Worm (Caenorhabditis elegans): ENCODE results near the gene T10B5.3.

T10B5.3 gene

ce11 chrV:1875497-1875988 lies 6.0 kb upstream of the T10B5.3 start (continued):
- TF ChIP-seq tbx-2 (tag; optimal IDR thresholded peaks at IDR 0.05) (peak; percentile 57), syd-9 (tag; optimal IDR thresholded peaks at IDR 0.05) (no peak), pqm-1 (tag; optimal IDR thresholded peaks at IDR 0.05) (no peak), zip-5 (tag; optimal IDR thresholded peaks at IDR 0.05) (peak; percentile 51), hlh-13 (GFP tag; optimal IDR thresholded peaks at IDR 0.05) (no peak), elt-2 (tag; optimal IDR thresholded peaks at IDR 0.05) (peak; percentile 71), madf-2 (tag; optimal IDR thresholded peaks at IDR 0.05) (peak; percentile 1), hlh-6 (tag; optimal IDR thresholded peaks at IDR 0.05) (no peak), ref-2 (tag; optimal IDR thresholded peaks at IDR 0.05) (peak; percentile 46), che-1 (tag; optimal IDR thresholded peaks at IDR 0.05) (no peak), ceh-6 (GFP tag; optimal IDR thresholded peaks at IDR 0.05) (no peak), unc-42 (tag; optimal IDR thresholded peaks at IDR 0.05) (no peak), dve-1 (tag; optimal IDR thresholded peaks at IDR 0.05) (no peak), unc-3 (GFP tag; conservative IDR thresholded peaks at IDR 0.05) (no peak), unc-3 (tag; optimal IDR thresholded peaks at IDR 0.05) (no peak), C08G9.2 (tag; optimal IDR thresholded peaks at IDR 0.05) (peak; percentile 54)

DNA sequence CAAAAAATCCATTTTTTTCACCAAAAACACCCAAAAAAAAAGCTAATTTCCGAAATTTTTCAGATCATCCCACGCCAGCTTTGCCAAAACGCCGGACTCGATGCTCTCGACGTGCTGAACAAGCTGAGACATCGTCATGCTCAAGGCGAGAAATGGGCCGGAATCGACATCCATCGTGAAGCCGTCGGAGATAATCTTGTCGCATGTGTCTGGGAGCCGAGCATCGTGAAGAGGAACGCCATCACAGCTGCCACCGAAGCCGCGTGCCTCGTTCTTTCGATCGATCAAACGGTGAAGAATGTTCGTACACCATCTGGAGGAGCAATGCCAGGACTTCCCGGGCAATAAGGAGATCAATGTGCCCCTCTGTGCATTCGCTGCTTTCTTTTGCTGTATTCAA lies 5.2 kb upstream of the T10B5.3 start:
- TF ChIP-seq pag-3 (tag; optimal IDR thresholded peaks at IDR 0.05; ENCODE audit: borderline replicate concordance) (no peak), dve-1 (tag; optimal IDR thresholded peaks at IDR 0.05) (no peak), ama-1 (optimal IDR thresholded peaks at IDR 0.05) (no peak), zip-5 (tag; optimal IDR thresholded peaks at IDR 0.05) (no peak)

DNA sequence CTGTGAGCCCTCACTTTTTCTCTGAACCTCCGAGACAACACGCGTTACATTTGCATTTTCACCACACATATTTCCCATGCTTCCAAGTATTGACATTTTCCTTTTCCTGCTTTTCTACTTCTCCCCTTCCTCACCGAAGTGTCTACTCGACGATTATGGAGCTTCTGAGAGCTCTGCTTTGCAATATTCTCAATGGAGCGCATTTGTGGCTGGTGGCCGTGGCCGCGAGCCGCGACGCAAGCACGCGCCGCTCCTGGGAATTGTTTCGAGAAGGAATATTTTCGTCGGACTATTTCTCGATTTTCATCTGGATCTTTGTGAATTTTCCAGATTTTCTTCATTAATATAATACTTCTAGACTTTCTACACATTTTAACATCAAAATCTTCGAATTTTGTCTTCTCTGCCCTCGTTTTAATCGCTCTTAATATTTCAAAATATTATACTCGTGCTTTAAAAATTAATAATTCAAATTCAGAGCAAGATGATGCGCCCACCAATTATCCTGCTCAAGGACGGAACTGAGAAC lies 2.2 kb upstream of the T10B5.3 start, which contains the start of the genes T10B5.4 and cct-7:
Gene T10B5.4, minus strand, starts transcription at position 40 of the 529 bp plus-strand sequence.
Gene cct-7, plus strand, starts transcription at position 479 of the 529 bp plus-strand sequence.
- peak; percentile 81 for TF ChIP-seq hlh-30 (tag; optimal IDR thresholded peaks at IDR 0.05; ENCODE audit: insufficient read depth)
- peak; percentile 71 for TF ChIP-seq madf-2 (tag; optimal IDR thresholded peaks at IDR 0.05)
- TF ChIP-seq sox-4 (tag; optimal IDR thresholded peaks at IDR 0.05) = no peak
- peak; percentile 87 for TF ChIP-seq ceh-18 (tag; optimal IDR thresholded peaks at IDR 0.05)
- TF ChIP-seq fkh-6 (tag; optimal IDR thresholded peaks at IDR 0.05) = no peak
- peak; percentile 85 for TF ChIP-seq ceh-34 (tag; optimal IDR thresholded peaks at IDR 0.05)
- no peak for TF ChIP-seq hlh-13 (GFP tag; optimal IDR thresholded peaks at IDR 0.05)
- TF ChIP-seq ref-2 (tag; optimal IDR thresholded peaks at IDR 0.05) = peak; percentile 70
- no peak for TF ChIP-seq nhr-232 (tag; optimal IDR thresholded peaks at IDR 0.05)
- TF ChIP-seq pax-1 (tag; optimal IDR thresholded peaks at IDR 0.05) = peak; percentile 57
- TF ChIP-seq ama-1 (optimal IDR thresholded peaks at IDR 0.05) = no peak
- peak; percentile 88 for TF ChIP-seq unc-42 (tag; optimal IDR thresholded peaks at IDR 0.05)
- TF ChIP-seq ceh-19 (GFP tag; optimal IDR thresholded peaks at IDR 0.05) = peak; percentile 64
- no peak for TF ChIP-seq unc-3 (GFP tag; conservative IDR thresholded peaks at IDR 0.05)
- peak; percentile 54 for TF ChIP-seq unc-3 (tag; optimal IDR thresholded peaks at IDR 0.05)
- peak; percentile 10 for TF ChIP-seq fax-1 (tag; optimal IDR thresholded peaks at IDR 0.05)
- TF ChIP-seq ceh-31 (tag; optimal IDR thresholded peaks at IDR 0.05) = peak; percentile 98
- peak; percentile 96 for TF ChIP-seq tbx-2 (tag; optimal IDR thresholded peaks at IDR 0.05)
- peak; percentile 78 for TF ChIP-seq C08G9.2 (tag; optimal IDR thresholded peaks at IDR 0.05)
- TF ChIP-seq hlh-8 (tag; optimal IDR thresholded peaks at IDR 0.05) = peak; percentile 57
- TF ChIP-seq odd-2 (tag; optimal IDR thresholded peaks at IDR 0.05) = no peak
- TF ChIP-seq ceh-14 (tag; optimal IDR thresholded peaks at IDR 0.05) = peak; percentile 93
- peak; percentile 20 for TF ChIP-seq zip-5 (tag; optimal IDR thresholded peaks at IDR 0.05)
- TF ChIP-seq ceh-9 (tag; optimal IDR thresholded peaks at IDR 0.05) = no peak
- TF ChIP-seq hlh-15 (tag; optimal IDR thresholded peaks at IDR 0.05) = no peak
- no peak for TF ChIP-seq elt-2 (tag; optimal IDR thresholded peaks at IDR 0.05)
- TF ChIP-seq lin-11 (tag; optimal IDR thresholded peaks at IDR 0.05) = no peak
- peak; percentile 61 for TF ChIP-seq pros-1 (tag; optimal IDR thresholded peaks at IDR 0.05)
- TF ChIP-seq unc-55 (GFP tag; optimal IDR thresholded peaks at IDR 0.05) = peak; percentile 53
- peak; percentile 48 for TF ChIP-seq F13H6.1 (tag; optimal IDR thresholded peaks at IDR 0.05)
- TF ChIP-seq pha-4 (tag; optimal IDR thresholded peaks at IDR 0.05) = no peak
- TF ChIP-seq hlh-6 (tag; optimal IDR thresholded peaks at IDR 0.05) = no peak
- no peak for TF ChIP-seq che-1 (tag; optimal IDR thresholded peaks at IDR 0.05)
- no peak for TF ChIP-seq K09A11.1 (tag; optimal IDR thresholded peaks at IDR 0.05; ENCODE audit: insufficient read depth)
- TF ChIP-seq gmeb-2 (tag; optimal IDR thresholded peaks at IDR 0.05) = no peak
- no peak for TF ChIP-seq ceh-45 (GFP tag; IDR thresholded peaks at IDR 0.05)
- peak; percentile 80 for TF ChIP-seq rnt-1 (tag; optimal IDR thresholded peaks at IDR 0.05)
- TF ChIP-seq dve-1 (tag; optimal IDR thresholded peaks at IDR 0.05) = peak; percentile 58
- no peak for TF ChIP-seq ztf-16 (tag; optimal IDR thresholded peaks at IDR 0.05)
- peak; percentile 86 for TF ChIP-seq ceh-48 (tag; optimal IDR thresholded peaks at IDR 0.05)
- peak; percentile 88 for TF ChIP-seq ceh-2 (tag; optimal IDR thresholded peaks at IDR 0.05)
- TF ChIP-seq mec-3 (tag; optimal IDR thresholded peaks at IDR 0.05; ENCODE audit: borderline replicate concordance) = no peak

Measured in whole organism, late embryonic.